Fruit fly (Drosophila melanogaster) whole organism: ENCODE measurements around the gene ihog.

Experiments
- psq ChIP-seq: fragments of >200 bp; optimal IDR thresholded peaks from 2 replicates; lab custom pipeline; 2017
- usp ChIP-seq: fragments of >200 bp; optimal IDR thresholded peaks from 2 replicates; lab custom pipeline; 2017; ENCODE audit warnings: missing biosample characterization, missing genetic modification characterization, mixed read lengths

DNA sequence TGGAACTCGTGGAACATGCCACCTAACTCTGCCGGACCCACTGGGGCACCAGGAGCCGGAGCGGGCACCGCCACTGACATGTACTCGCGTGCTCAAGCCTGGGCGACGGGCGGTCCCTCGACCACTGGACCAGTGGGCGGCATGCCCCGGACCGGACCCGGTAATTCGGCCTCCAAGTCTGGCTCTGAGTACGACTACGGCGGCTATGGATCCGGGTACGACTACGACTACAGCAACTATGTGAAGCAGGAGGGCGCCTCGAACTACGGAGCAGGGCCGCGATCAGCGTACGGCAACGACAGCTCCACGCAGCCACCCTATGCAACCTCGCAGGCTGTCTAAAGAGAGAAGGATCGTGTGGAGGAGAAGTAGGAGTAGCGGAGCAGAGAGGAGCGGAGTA is 23.5 kb downstream of the ihog start:
- TF ChIP-seq psq (no peak), usp (no peak)
